Worm (Caenorhabditis elegans): ENCODE results near the gene clik-2.

Gene clik-2

ce11 chrX:7660919-7661557 lies 28.0 kb downstream of the clik-2 start, which contains the start of gene pcca-1:
Gene pcca-1, minus strand, starts transcription at chrX:7660986.
- TF ChIP-seq elt-2 (tag; optimal IDR thresholded peaks at IDR 0.05) (peak; percentile 46), nfya-1 (tag; optimal IDR thresholded peaks at IDR 0.05; ENCODE audit: insufficient read depth) (peak; percentile 47), ceh-28 (tag; optimal IDR thresholded peaks at IDR 0.05) (peak; percentile 42), lin-39 (tag; optimal IDR thresholded peaks at IDR 0.05) (peak; percentile 6), fkh-10 (GFP tag; optimal IDR thresholded peaks at IDR 0.05) (no peak), egl-27 (tag; optimal IDR thresholded peaks at IDR 0.05) (no peak)

ce11 chrX:7659591-7660433 lies 29.2 kb downstream of the clik-2 start:
- TF ChIP-seq ceh-82 (tag; optimal IDR thresholded peaks at IDR 0.05) = no peak
- no peak for TF ChIP-seq ztf-11 (tag; optimal IDR thresholded peaks at IDR 0.05)
- no peak for TF ChIP-seq nhr-23 (tag; optimal IDR thresholded peaks at IDR 0.05)
- no peak for TF ChIP-seq zag-1 (tag; optimal IDR thresholded peaks at IDR 0.05)
- no peak for TF ChIP-seq hmg-11 (tag; optimal IDR thresholded peaks at IDR 0.05)
- TF ChIP-seq nfya-1 (tag; optimal IDR thresholded peaks at IDR 0.05; ENCODE audit: insufficient read depth) = peak; percentile 10
- no peak for TF ChIP-seq nhr-67 (tag; optimal IDR thresholded peaks at IDR 0.05)
- no peak for TF ChIP-seq pqm-1 (tag; optimal IDR thresholded peaks at IDR 0.05)
- no peak for TF ChIP-seq ama-1 (optimal IDR thresholded peaks at IDR 0.05)

DNA sequence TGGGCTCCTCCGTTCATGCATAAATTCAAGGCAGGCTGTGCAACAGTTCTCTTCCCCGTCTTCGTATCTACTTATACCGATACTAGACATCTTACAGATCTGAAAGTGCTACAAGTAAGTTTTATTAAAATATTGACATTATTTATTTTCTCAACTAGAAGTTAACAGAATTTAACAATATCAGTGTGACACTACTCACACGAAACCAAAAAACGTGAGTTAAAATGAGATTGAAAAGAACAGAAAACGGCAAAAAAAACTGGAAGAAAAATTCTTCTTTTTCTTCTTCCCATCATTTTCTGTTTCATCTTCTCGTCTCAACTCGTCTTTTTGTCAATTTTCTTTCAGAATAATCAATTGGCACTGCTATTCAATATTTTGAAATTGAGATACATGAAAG lies 32.1 kb downstream of the clik-2 start, which contains the start of gene F27D9.12:
Gene F27D9.12 (minus strand): TSS at position 101 of the 400 bp plus-strand sequence.
- no peak for TF ChIP-seq ama-1 (optimal IDR thresholded peaks at IDR 0.05)
- no peak for TF ChIP-seq pqm-1 (tag; optimal IDR thresholded peaks at IDR 0.05)
- TF ChIP-seq lin-15B (tag; optimal IDR thresholded peaks at IDR 0.05) = no peak
- TF ChIP-seq pha-4 (tag; optimal IDR thresholded peaks at IDR 0.05) = no peak
- TF ChIP-seq snpc-4 (tag; optimal IDR thresholded peaks at IDR 0.05) = no peak
- no peak for TF ChIP-seq mml-1 (tag; optimal IDR thresholded peaks at IDR 0.05)
- TF ChIP-seq ceh-28 (tag; optimal IDR thresholded peaks at IDR 0.05) = no peak
- no peak for TF ChIP-seq nfya-1 (tag; optimal IDR thresholded peaks at IDR 0.05; ENCODE audit: insufficient read depth)
- TF ChIP-seq lsy-12 (tag; optimal IDR thresholded peaks at IDR 0.05) = no peak
- no peak for TF ChIP-seq fos-1 (tag; optimal IDR thresholded peaks at IDR 0.05)
- no peak for TF ChIP-seq lin-39 (tag; optimal IDR thresholded peaks at IDR 0.05)
- TF ChIP-seq nhr-28 (tag; optimal IDR thresholded peaks at IDR 0.05) = no peak
- TF ChIP-seq daf-12 (tag; optimal IDR thresholded peaks at IDR 0.05) = no peak
- no peak for TF ChIP-seq ztf-11 (tag; optimal IDR thresholded peaks at IDR 0.05)

DNA sequence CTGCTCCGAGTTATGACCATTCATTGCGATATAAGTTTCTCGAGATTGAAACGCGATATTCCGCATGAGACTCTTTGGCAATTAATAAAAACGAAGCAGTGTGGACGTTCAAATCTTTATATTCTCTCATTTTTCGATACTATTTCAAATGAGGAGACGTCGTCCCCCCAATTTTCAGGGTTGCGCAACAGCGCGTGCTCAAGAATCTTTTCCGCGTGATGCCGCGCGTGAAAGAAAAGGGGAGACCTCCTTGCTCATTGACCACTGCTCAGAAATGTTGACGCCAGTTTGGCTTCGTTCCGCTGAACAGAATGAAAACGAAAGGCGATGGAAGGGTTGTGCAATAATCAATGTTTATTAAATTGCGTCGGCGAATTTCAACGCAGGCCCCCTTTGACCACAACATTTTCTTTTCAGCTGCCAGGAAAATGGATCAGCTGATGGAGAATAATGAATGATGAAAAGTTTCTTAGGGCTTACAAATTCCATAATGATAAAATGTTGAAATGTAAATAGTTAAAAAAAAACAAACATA lies 33.5 kb downstream of the clik-2 start:
- TF ChIP-seq nfya-1 (tag; optimal IDR thresholded peaks at IDR 0.05; ENCODE audit: insufficient read depth) (peak; percentile 42), nhr-77 (tag; optimal IDR thresholded peaks at IDR 0.05) (no peak)

DNA sequence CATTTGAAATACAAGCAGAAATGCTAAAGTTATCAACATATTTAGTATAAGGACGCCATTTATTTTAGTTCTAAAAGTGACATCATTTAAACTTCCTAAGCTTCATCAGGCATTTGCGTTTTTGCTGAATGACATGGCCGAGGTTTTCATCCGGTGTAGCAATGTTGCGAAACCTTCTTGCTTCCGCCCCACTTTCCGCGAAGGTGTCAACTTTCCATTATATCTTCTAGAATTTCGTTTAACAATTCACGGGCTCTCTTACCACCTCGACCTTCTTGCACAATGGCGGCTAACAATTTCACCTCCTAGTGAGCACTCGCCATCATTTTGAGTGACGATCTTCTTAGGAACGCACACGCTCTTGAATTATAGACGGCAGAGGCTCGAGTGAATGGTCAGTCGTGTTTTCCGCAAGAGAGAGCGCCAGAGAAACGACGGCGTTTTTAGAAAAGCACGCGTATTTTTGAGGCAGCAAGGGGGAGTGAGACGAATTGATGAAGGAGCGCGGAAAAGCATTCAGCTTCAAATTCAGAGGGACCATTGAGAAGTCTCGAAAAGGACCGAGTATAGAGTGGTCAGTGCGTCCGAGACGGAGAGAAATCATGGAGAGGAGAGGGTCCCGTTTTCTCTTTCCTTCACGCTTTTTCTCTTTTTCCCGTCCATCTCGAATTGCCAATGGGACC lies 35.2 kb downstream of the clik-2 start:
- TF ChIP-seq nhr-23 (tag; optimal IDR thresholded peaks at IDR 0.05) = no peak
- TF ChIP-seq egl-27 (tag; optimal IDR thresholded peaks at IDR 0.05) = no peak
- no peak for TF ChIP-seq lin-15B (tag; optimal IDR thresholded peaks at IDR 0.05)
- TF ChIP-seq nfya-1 (tag; optimal IDR thresholded peaks at IDR 0.05; ENCODE audit: insufficient read depth) = peak; percentile 73
- peak; percentile 28 for TF ChIP-seq mdl-1 (tag; optimal IDR thresholded peaks at IDR 0.05)
- peak; percentile 19 for TF ChIP-seq hmg-11 (tag; optimal IDR thresholded peaks at IDR 0.05)
- TF ChIP-seq lin-39 (tag; optimal IDR thresholded peaks at IDR 0.05) = peak; percentile 50

ce11 chrX:7652308-7652707 lies 36.7 kb downstream of the clik-2 start:
- peak; percentile 22 for TF ChIP-seq pha-4 (tag; optimal IDR thresholded peaks at IDR 0.05)
- TF ChIP-seq pqm-1 (tag; optimal IDR thresholded peaks at IDR 0.05) = peak; percentile 24
- peak; percentile 39 for TF ChIP-seq elt-2 (tag; optimal IDR thresholded peaks at IDR 0.05)
- TF ChIP-seq hmg-11 (tag; optimal IDR thresholded peaks at IDR 0.05) = no peak
